Fruit fly (Drosophila melanogaster): Measurements from ENCODE around the gene Spn77Ba.

Gene Spn77Ba

DNA sequence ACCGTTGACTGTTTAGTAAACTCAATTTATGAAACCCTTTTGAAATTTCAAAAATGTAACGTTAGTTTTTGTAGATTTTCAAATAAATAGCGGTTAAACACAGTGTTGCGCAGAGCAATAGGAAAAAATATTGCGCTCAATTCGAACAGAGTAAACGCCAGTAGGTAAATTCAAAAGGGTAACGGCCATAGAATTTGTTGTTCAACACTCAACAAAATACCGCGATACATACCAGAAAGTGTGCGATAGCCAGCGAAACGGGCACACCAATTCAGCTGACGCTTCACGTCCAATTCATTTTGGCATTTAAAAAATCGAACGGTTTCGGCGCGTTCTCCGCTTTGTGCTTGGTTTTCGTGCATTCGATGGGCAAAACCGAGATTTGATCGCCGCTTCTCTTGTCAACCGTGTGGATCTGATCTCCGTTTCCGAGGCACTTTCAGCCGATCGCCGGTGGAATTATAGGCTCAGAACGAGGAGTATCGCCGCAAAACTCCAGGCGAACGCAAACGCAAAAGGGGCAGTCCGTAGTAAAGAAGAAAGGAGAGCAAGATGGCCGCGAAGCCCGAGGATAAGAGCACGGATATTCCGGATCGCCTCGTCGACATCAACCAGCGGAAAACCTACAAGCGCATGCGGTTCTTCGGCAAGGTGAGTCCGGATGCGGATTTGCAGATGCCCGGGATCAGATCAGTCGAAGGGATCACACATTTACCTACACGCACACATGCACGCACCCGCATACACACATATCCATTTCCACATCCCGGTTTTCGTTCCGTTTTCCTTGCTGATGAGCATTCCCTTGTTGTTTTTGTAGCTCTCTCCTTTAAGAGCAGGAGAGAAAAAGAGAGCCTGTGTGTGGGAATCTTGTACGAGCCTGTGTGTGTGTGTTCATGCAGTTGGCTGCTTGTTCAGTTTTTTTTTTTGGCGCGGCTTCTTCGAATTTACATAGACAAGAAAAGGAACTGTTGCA lies 6.9 kb upstream of the Spn77Ba start (continued):
- TF ChIP-seq CG14860 (GFP tag; IDR thresholded peaks at IDR 0.05; ENCODE audit: partially characterized antibody), result peak; percentile 69
- peak; percentile 5 for TF ChIP-seq p53 (GFP tag; optimal IDR thresholded peaks at IDR 0.05)
- TF ChIP-seq croc (GFP tag; conservative IDR thresholded peaks at IDR 0.05), result no peak
- peak; percentile 0 for TF ChIP-seq Bdp1 (GFP tag; optimal IDR thresholded peaks at IDR 0.05)
- peak; percentile 95 for TF ChIP-seq pzg (GFP tag; optimal IDR thresholded peaks at IDR 0.05)
- no peak for TF ChIP-seq br (optimal IDR thresholded peaks at IDR 0.05)
- TF ChIP-seq btn (GFP tag; optimal IDR thresholded peaks at IDR 0.05), result no peak
- TF ChIP-seq Ravus (GFP tag; IDR thresholded peaks at IDR 0.05), result no peak
- TF ChIP-seq Dll (GFP tag; IDR thresholded peaks at IDR 0.05; ENCODE audit: partially characterized antibody), result peak; percentile 83
- no peak for TF ChIP-seq Stat92E (GFP tag; optimal IDR thresholded peaks at IDR 0.05)
- TF ChIP-seq ase (GFP tag; IDR thresholded peaks at IDR 0.05), result no peak
- TF ChIP-seq CG9797 (GFP tag; optimal IDR thresholded peaks at IDR 0.05), result peak; percentile 98
- 0 out of 2 replicates have a peak, but pooled peaks have one; percentile 22 for TF ChIP-seq cas (GFP tag; IDR thresholded peaks at IDR 0.05)
- TF ChIP-seq abd-A (tag; optimal IDR thresholded peaks at IDR 0.05), result no peak
- no peak for TF ChIP-seq CG18476 (GFP tag; optimal IDR thresholded peaks at IDR 0.05)
- TF ChIP-seq Atf6 (GFP tag; IDR thresholded peaks at IDR 0.05), result no peak
- TF ChIP-seq jigr1 (GFP tag; IDR thresholded peaks at IDR 0.05), result no peak
- TF ChIP-seq Fer2 (tag; optimal IDR thresholded peaks at IDR 0.05), result no peak
- TF ChIP-seq B-H2 (GFP tag; optimal IDR thresholded peaks at IDR 0.05), result peak; percentile 50
- no peak for TF ChIP-seq Hand (GFP tag; optimal IDR thresholded peaks at IDR 0.05)
- TF ChIP-seq kah (GFP tag; optimal IDR thresholded peaks at IDR 0.05), result no peak
- TF ChIP-seq NC2β (GFP tag; optimal IDR thresholded peaks at IDR 0.05), result peak; percentile 25
- no peak for TF ChIP-seq corto (GFP tag; optimal IDR thresholded peaks at IDR 0.05)
- peak; percentile 55 for TF ChIP-seq CG3995 (GFP tag; optimal IDR thresholded peaks at IDR 0.05)
- no peak for TF ChIP-seq Usf (GFP tag; optimal IDR thresholded peaks at IDR 0.05)
- no peak for TF ChIP-seq CG32767 (GFP tag; IDR thresholded peaks at IDR 0.05)
- peak; percentile 88 for TF ChIP-seq Opbp (GFP tag; IDR thresholded peaks at IDR 0.05; ENCODE audit: partially characterized antibody)
- 0 out of 3 replicates have a peak, but pooled peaks have one; percentile 14 for TF ChIP-seq CG14050 (GFP tag; IDR thresholded peaks at IDR 0.05)
- TF ChIP-seq Deaf1 (tag; optimal IDR thresholded peaks at IDR 0.05), result no peak
- TF ChIP-seq Tbp (GFP tag; optimal IDR thresholded peaks at IDR 0.05), result no peak
- peak; percentile 58 for TF ChIP-seq nmo (GFP tag; optimal IDR thresholded peaks at IDR 0.05)
- TF ChIP-seq CG6765 (GFP tag; optimal IDR thresholded peaks at IDR 0.05), result no peak
- TF ChIP-seq h (optimal IDR thresholded peaks at IDR 0.05), result no peak
- TF ChIP-seq onecut (GFP tag; IDR thresholded peaks at IDR 0.05), result peak; percentile 60
- peak; percentile 62; the same call in 1 of the 2 replicates for TF ChIP-seq CG32532 (GFP tag; IDR thresholded peaks at IDR 0.05)
- peak; percentile 71 for TF ChIP-seq HLH4C (GFP tag; IDR thresholded peaks at IDR 0.05; ENCODE audit: partially characterized antibody)
- no peak for TF ChIP-seq eve (GFP tag; optimal IDR thresholded peaks at IDR 0.05)
- peak; percentile 5 for TF ChIP-seq Meics (GFP tag; optimal IDR thresholded peaks at IDR 0.05)
- TF ChIP-seq chm (GFP tag; IDR thresholded peaks at IDR 0.05), result no peak
- peak; percentile 32 for TF ChIP-seq NfI (GFP tag; optimal IDR thresholded peaks at IDR 0.05)
- TF ChIP-seq zf30C (GFP tag; optimal IDR thresholded peaks at IDR 0.05), result no peak
- TF ChIP-seq oc (tag; optimal IDR thresholded peaks at IDR 0.05), result no peak
- no peak for TF ChIP-seq CG34376 (GFP tag; optimal IDR thresholded peaks at IDR 0.05)
- TF ChIP-seq ara (GFP tag; IDR thresholded peaks at IDR 0.05), result peak; percentile 61; the same call in 1 of the 2 replicates
- TF ChIP-seq D19B (GFP tag; optimal IDR thresholded peaks at IDR 0.05), result no peak
- peak; percentile 26 for TF ChIP-seq psq (GFP tag; optimal IDR thresholded peaks at IDR 0.05)
- TF ChIP-seq wdn (GFP tag; IDR thresholded peaks at IDR 0.05), result peak; percentile 43; the same call in 1 of the 2 replicates
- no peak for TF ChIP-seq Blimp-1 (GFP tag; optimal IDR thresholded peaks at IDR 0.05)
- no peak for TF ChIP-seq CG33557 (GFP tag; optimal IDR thresholded peaks at IDR 0.05)
